Fruit fly (Drosophila melanogaster): Measurements from ENCODE around the gene mtgo.
A peak's percentile ranks its signal among the peaks of the same experiment; 100 is the strongest.

Gene mtgo

DNA sequence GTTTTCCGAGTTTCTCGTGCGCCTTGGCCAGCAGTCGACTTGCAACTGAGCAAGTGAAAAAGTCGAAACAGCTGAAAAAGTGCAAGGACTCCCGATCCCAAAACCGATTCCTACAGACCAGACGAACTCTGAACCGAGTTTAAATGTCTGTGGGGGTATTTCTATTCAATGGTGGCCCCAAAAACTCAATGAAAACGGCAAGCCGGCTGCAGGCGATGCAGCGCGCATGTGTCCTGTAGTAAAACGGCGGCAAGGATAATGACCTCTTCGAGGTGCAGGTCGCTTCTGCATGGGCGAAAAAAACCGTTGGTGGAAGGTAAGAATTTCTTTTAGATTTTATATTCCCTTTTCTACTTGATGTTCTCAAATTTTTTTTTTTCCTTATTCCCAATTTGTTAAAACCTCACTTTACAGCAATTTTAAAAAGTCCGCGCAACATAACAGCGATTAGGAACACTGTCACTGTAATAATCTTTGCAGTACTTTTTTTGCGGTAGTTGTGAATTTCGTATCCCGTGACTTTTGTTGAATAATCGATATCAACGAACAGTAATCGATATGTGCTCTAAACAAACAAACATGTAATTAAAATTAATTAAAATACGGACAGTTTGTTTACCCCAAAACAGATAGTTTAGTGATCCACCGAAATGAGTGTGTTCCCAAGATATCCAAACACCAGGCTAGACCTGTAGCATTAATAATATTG, 132.0 kb downstream of the mtgo start, which contains the start of the genes Trpgamma and her (continued):
- no peak for TF ChIP-seq ken (GFP tag; IDR thresholded peaks at IDR 0.05)
- TF ChIP-seq fu2 (GFP tag; optimal IDR thresholded peaks at IDR 0.05), result no peak
- TF ChIP-seq CG14860 (GFP tag; IDR thresholded peaks at IDR 0.05; ENCODE audit: partially characterized antibody), result peak; percentile 81
- TF ChIP-seq CG32772 (GFP tag; IDR thresholded peaks at IDR 0.05), result no peak
- TF ChIP-seq CG31441 (GFP tag; IDR thresholded peaks at IDR 0.05), result peak; percentile 85
- TF ChIP-seq ro (GFP tag; IDR thresholded peaks at IDR 0.05), result no peak
- no peak for TF ChIP-seq stc (GFP tag; IDR thresholded peaks at IDR 0.05)
- no peak for TF ChIP-seq CG6765 (GFP tag; optimal IDR thresholded peaks at IDR 0.05)
- peak; percentile 90 for TF ChIP-seq zen2 (GFP tag; IDR thresholded peaks at IDR 0.05; ENCODE audit: partially characterized antibody)
- no peak for TF ChIP-seq H2.0 (GFP tag; IDR thresholded peaks at IDR 0.05)
- TF ChIP-seq CG10267 (tag; optimal IDR thresholded peaks at IDR 0.05), result peak; percentile 91
- no peak for TF ChIP-seq org-1 (GFP tag; optimal IDR thresholded peaks at IDR 0.05)
- no peak for TF ChIP-seq CG10147 (GFP tag; optimal IDR thresholded peaks at IDR 0.05)
- peak; percentile 90 for TF ChIP-seq knrl (GFP tag; IDR thresholded peaks at IDR 0.05; ENCODE audit: partially characterized antibody)
- no peak for TF ChIP-seq Dip2 (GFP tag; IDR thresholded peaks at IDR 0.05)
- TF ChIP-seq CG12104 (GFP tag; optimal IDR thresholded peaks at IDR 0.05), result no peak
- no peak for TF ChIP-seq NC2β (GFP tag; optimal IDR thresholded peaks at IDR 0.05)
- TF ChIP-seq chn (GFP tag; optimal IDR thresholded peaks at IDR 0.05), result no peak
- no peak for TF ChIP-seq bab2 (GFP tag; optimal IDR thresholded peaks at IDR 0.05)
- TF ChIP-seq nau (GFP tag; optimal IDR thresholded peaks at IDR 0.05), result no peak
- no peak for TF ChIP-seq slou (GFP tag; optimal IDR thresholded peaks at IDR 0.05)
- TF ChIP-seq so (GFP tag; IDR thresholded peaks at IDR 0.05), result no peak
- TF ChIP-seq CG7357 (GFP tag; IDR thresholded peaks at IDR 0.05), result no peak
- peak; percentile 98 for TF ChIP-seq CG7745 (tag; optimal IDR thresholded peaks at IDR 0.05)
- TF ChIP-seq Atf6 (GFP tag; IDR thresholded peaks at IDR 0.05), result no peak
- no peak for TF ChIP-seq CG8359 (GFP tag; optimal IDR thresholded peaks at IDR 0.05; ENCODE audit: borderline replicate concordance)
- peak; percentile 53 for TF ChIP-seq B-H2 (GFP tag; optimal IDR thresholded peaks at IDR 0.05)
- TF ChIP-seq CG8478 (optimal IDR thresholded peaks at IDR 0.05), result no peak
- TF ChIP-seq abd-A (tag; optimal IDR thresholded peaks at IDR 0.05), result peak; percentile 60
- no peak for TF ChIP-seq mam (GFP tag; optimal IDR thresholded peaks at IDR 0.05)
- TF ChIP-seq Max (GFP tag; optimal IDR thresholded peaks at IDR 0.05), result no peak
- TF ChIP-seq CG6854 (GFP tag; optimal IDR thresholded peaks at IDR 0.05), result no peak
- no peak for TF ChIP-seq CG7372 (GFP tag; IDR thresholded peaks at IDR 0.05)
- TF ChIP-seq Sox102F (GFP tag; optimal IDR thresholded peaks at IDR 0.05), result no peak
- TF ChIP-seq CG14441 (GFP tag; IDR thresholded peaks at IDR 0.05), result no peak
- TF ChIP-seq CG10321 (GFP tag; IDR thresholded peaks at IDR 0.05), result no peak
- TF ChIP-seq wdn (GFP tag; IDR thresholded peaks at IDR 0.05), result no peak
- TF ChIP-seq CG11504 (tag; optimal IDR thresholded peaks at IDR 0.05), result no peak
- no peak for TF ChIP-seq h (optimal IDR thresholded peaks at IDR 0.05)
- TF ChIP-seq CG16863 (GFP tag; optimal IDR thresholded peaks at IDR 0.05), result no peak
- no peak for TF ChIP-seq Stat92E (GFP tag; optimal IDR thresholded peaks at IDR 0.05)
- no peak for TF ChIP-seq Jarid2 (GFP tag; optimal IDR thresholded peaks at IDR 0.05)
- no peak for TF ChIP-seq seq (GFP tag; IDR thresholded peaks at IDR 0.05)
- no peak for TF ChIP-seq sr (GFP tag; IDR thresholded peaks at IDR 0.05)
- peak; percentile 99 for TF ChIP-seq CG3995 (GFP tag; optimal IDR thresholded peaks at IDR 0.05)
- no peak for TF ChIP-seq CG32767 (GFP tag; IDR thresholded peaks at IDR 0.05)
- TF ChIP-seq CG1647 (GFP tag; optimal IDR thresholded peaks at IDR 0.05), result no peak
- TF ChIP-seq Hmr (GFP tag; optimal IDR thresholded peaks at IDR 0.05), result peak; percentile 48
- TF ChIP-seq Rx (GFP tag; IDR thresholded peaks at IDR 0.05), result no peak
- no peak for TF ChIP-seq ash1 (GFP tag; optimal IDR thresholded peaks at IDR 0.05)
- TF ChIP-seq gt (GFP tag; IDR thresholded peaks at IDR 0.05), result no peak
- TF ChIP-seq CG12219 (GFP tag; optimal IDR thresholded peaks at IDR 0.05), result no peak

Measured in whole organism, embryonic.